Worm (Caenorhabditis elegans) whole organism, young adult: ENCODE results near the gene C28F5.1.

Source experiments
- C06A6.2 ChIP-seq: fragments of 200-800 bp; sonication (Bioruptor generic); conservative IDR thresholded peaks from 2 replicates; pipeline ENCODE4 v1.3.6; 2022; ENCODE audit warnings: missing genetic modification characterization, missing compliant biosample characterization
- F22D6.2 ChIP-seq: sonication (generic microtip); optimal IDR thresholded peaks from 2 replicates; lab custom pipeline; 2016; ENCODE audit warnings: mild to moderate bottlenecking, missing genetic modification characterization, missing compliant biosample characterization
- F23B12.7 ChIP-seq: sonication (generic microtip); optimal IDR thresholded peaks from 2 replicates; lab custom pipeline; 2017; ENCODE audit warnings: missing genetic modification characterization, mild to moderate bottlenecking, missing compliant biosample characterization, antibody characterized with exemption, moderate library complexity; ENCODE audit not compliant: insufficient read depth
- F33H1.4 ChIP-seq: fragments of 200-800 bp; sonication (Bioruptor generic); IDR thresholded peaks from 2 replicates; pipeline ENCODE4 v1.3.6; 2022; ENCODE audit warnings: missing genetic modification reagents, missing genetic modification characterization, missing compliant biosample characterization
- F37B4.10 ChIP-seq: fragments of 200-800 bp; sonication (Bioruptor generic); IDR thresholded peaks from 2 replicates; pipeline ENCODE4 v1.3.6; 2022; ENCODE audit warnings: missing genetic modification characterization, missing compliant biosample characterization
- F39B2.1 ChIP-seq: fragments of 200-800 bp; sonication (Bioruptor generic); IDR thresholded peaks from 2 replicates; pipeline ENCODE4 v1.3.6; 2022; ENCODE audit warnings: missing genetic modification reagents, missing genetic modification characterization, missing compliant biosample characterization
- F57A8.1 ChIP-seq: fragments of 200-800 bp; sonication (Bioruptor generic); optimal IDR thresholded peaks from 2 replicates; lab custom pipeline; 2018; ENCODE audit warnings: mild to moderate bottlenecking, missing genetic modification characterization, moderate library complexity, missing compliant biosample characterization
- F57C9.4 ChIP-seq: sonication (generic microtip); optimal IDR thresholded peaks from 2 replicates; lab custom pipeline; 2017; ENCODE audit warnings: mild to moderate bottlenecking, missing genetic modification characterization, missing compliant biosample characterization
- K11D2.4 ChIP-seq: fragments of 200-800 bp; sonication (Bioruptor generic); IDR thresholded peaks from 2 replicates; pipeline ENCODE4 v1.3.6; 2022; ENCODE audit warnings: missing genetic modification reagents, missing genetic modification characterization, missing compliant biosample characterization
- Y53F4B.3 ChIP-seq: fragments of 200-800 bp; sonication (Bioruptor generic); IDR thresholded peaks from 2 replicates; pipeline ENCODE4 v1.3.6; 2022; ENCODE audit warnings: missing genetic modification reagents, missing genetic modification characterization, missing compliant biosample characterization
- Y53G8AR.9 ChIP-seq: fragments of 200-800 bp; sonication (Bioruptor generic); conservative IDR thresholded peaks from 2 replicates; pipeline ENCODE4 v1.3.6; 2022; ENCODE audit warnings: missing genetic modification reagents, missing genetic modification characterization, missing compliant biosample characterization
- Y56A3A.18 ChIP-seq: fragments of 200-800 bp; sonication (Bioruptor generic); IDR thresholded peaks from 2 replicates; pipeline ENCODE4 v1.3.6; 2022; ENCODE audit warnings: missing genetic modification reagents, missing genetic modification characterization, missing compliant biosample characterization
- Y67H2A.10 ChIP-seq: fragments of 200-800 bp; sonication (Bioruptor generic); conservative IDR thresholded peaks from 2 replicates; pipeline ENCODE4 v1.3.6; 2022; ENCODE audit warnings: missing genetic modification reagents, missing genetic modification characterization, missing compliant biosample characterization
- atf-7 ChIP-seq: sonication (generic microtip); optimal IDR thresholded peaks from 2 replicates; lab custom pipeline; 2017; ENCODE audit warnings: mild to moderate bottlenecking, missing genetic modification characterization, missing compliant biosample characterization
- attf-3 ChIP-seq: fragments of 200-800 bp; sonication (Bioruptor generic); conservative IDR thresholded peaks from 2 replicates; pipeline ENCODE4 v1.3.6; 2022; ENCODE audit warnings: missing genetic modification reagents, missing genetic modification characterization, missing compliant biosample characterization
- cebp-1 ChIP-seq, 2 experiments: fragments of 200-800 bp in 1 of 2; sonication (Bioruptor generic) in 1 of 2; sonication (generic microtip) in 1 of 2; IDR thresholded peaks in 1 of 2; optimal IDR thresholded peaks in 1 of 2; 2 replicates each; pipeline versions ENCODE4 v1.3.6 to Lab custom; 2017 to 2022; ENCODE audit warnings: missing compliant biosample characterization in 2 of 2, missing genetic modification characterization in 2 of 2, mild to moderate bottlenecking in 1 of 2, missing genetic modification reagents in 1 of 2, moderate library complexity in 1 of 2
- cebp-2 ChIP-seq: fragments of 200-800 bp; sonication (Bioruptor generic); IDR thresholded peaks from 2 replicates; pipeline ENCODE4 v1.3.6; 2022; ENCODE audit warnings: missing genetic modification characterization, missing compliant biosample characterization
- dox-1 ChIP-seq: fragments of 200-800 bp; sonication (Bioruptor generic); IDR thresholded peaks from 2 replicates; pipeline ENCODE4 v1.3.6; 2022; ENCODE audit warnings: missing genetic modification reagents, missing genetic modification characterization, missing compliant biosample characterization
- egl-18 ChIP-seq: fragments of 200-800 bp; sonication (Bioruptor generic); IDR thresholded peaks from 2 replicates; pipeline ENCODE4 v1.3.6; 2022; ENCODE audit warnings: missing genetic modification reagents, missing genetic modification characterization, missing compliant biosample characterization
- egl-44 ChIP-seq: fragments of 200-800 bp; sonication (Bioruptor generic); IDR thresholded peaks from 2 replicates; pipeline ENCODE4 v1.3.6; 2022; ENCODE audit warnings: missing genetic modification reagents, missing genetic modification characterization, missing compliant biosample characterization
- ets-4 ChIP-seq: fragments of 200-800 bp; sonication (Bioruptor generic); optimal IDR thresholded peaks from 2 replicates; lab custom pipeline; 2018; ENCODE audit warnings: mild to moderate bottlenecking, missing genetic modification characterization, missing compliant biosample characterization
- hsf-1 ChIP-seq: fragments of 200-800 bp; sonication (Bioruptor generic); IDR thresholded peaks from 2 replicates; pipeline ENCODE4 v1.3.6; 2022; ENCODE audit warnings: missing genetic modification reagents, missing genetic modification characterization, missing compliant biosample characterization
- lag-1 ChIP-seq: fragments of 200-800 bp; sonication (Bioruptor generic); IDR thresholded peaks from 2 replicates; pipeline ENCODE4 v1.3.6; 2022; ENCODE audit warnings: missing genetic modification reagents, missing genetic modification characterization, missing compliant biosample characterization
- lin-26 ChIP-seq: fragments of 200-800 bp; sonication (Bioruptor generic); IDR thresholded peaks from 2 replicates; pipeline ENCODE4 v1.3.6; 2022; ENCODE audit warnings: missing genetic modification reagents, missing genetic modification characterization, missing compliant biosample characterization
- lsy-27 ChIP-seq: sonication (generic microtip); optimal IDR thresholded peaks from 2 replicates; lab custom pipeline; 2017; ENCODE audit warnings: missing genetic modification characterization, mild to moderate bottlenecking, missing compliant biosample characterization, antibody characterized with exemption, missing genotype, borderline replicate concordance; ENCODE audit not compliant: insufficient read depth
- madf-10 ChIP-seq: sonication (generic microtip); optimal IDR thresholded peaks from 2 replicates; lab custom pipeline; 2016; ENCODE audit warnings: mild to moderate bottlenecking, missing genetic modification characterization, missing compliant biosample characterization
- madf-8 ChIP-seq: fragments of 200-800 bp; sonication (Bioruptor generic); conservative IDR thresholded peaks from 2 replicates; pipeline ENCODE4 v1.3.6; 2022; ENCODE audit warnings: missing genetic modification reagents, missing genetic modification characterization, missing compliant biosample characterization
- mcd-1 ChIP-seq: fragments of 200-800 bp; sonication (Bioruptor generic); IDR thresholded peaks from 2 replicates; pipeline ENCODE4 v1.3.6; 2022; ENCODE audit warnings: missing genetic modification reagents, missing genetic modification characterization, missing compliant biosample characterization
- mel-28 ChIP-seq: sonication (generic microtip); optimal IDR thresholded peaks from 2 replicates; lab custom pipeline; 2016; ENCODE audit warnings: borderline replicate concordance, mild to moderate bottlenecking, missing genetic modification characterization, missing compliant biosample characterization
- nfya-2 ChIP-seq: fragments of 200-800 bp; sonication (Bioruptor generic); IDR thresholded peaks from 2 replicates; pipeline ENCODE4 v1.3.6; 2022; ENCODE audit warnings: missing genetic modification reagents, missing genetic modification characterization, missing compliant biosample characterization
- nhr-90 ChIP-seq: sonication (generic microtip); optimal IDR thresholded peaks from 2 replicates; lab custom pipeline; 2016; ENCODE audit warnings: missing genotype, mild to moderate bottlenecking, missing genetic modification characterization, missing compliant biosample characterization
- pbrm-1 ChIP-seq: fragments of 200-800 bp; sonication (Bioruptor generic); IDR thresholded peaks from 2 replicates; pipeline ENCODE4 v1.3.6; 2022; ENCODE audit warnings: missing genetic modification reagents, missing genetic modification characterization, missing compliant biosample characterization
- rec-8 ChIP-seq, 2 experiments: sonication (generic microtip); optimal IDR thresholded peaks; 2 replicates each; lab custom pipeline; 2016; ENCODE audit warnings: mild to moderate bottlenecking in 2 of 2, missing genetic modification characterization in 2 of 2, missing genetic modification reagents in 2 of 2, missing genotype in 2 of 2, missing biosample characterization in 1 of 2, missing compliant biosample characterization in 1 of 2, moderate library complexity in 1 of 2
- repo-1 ChIP-seq: sonication (generic microtip); optimal IDR thresholded peaks from 2 replicates; lab custom pipeline; 2017; ENCODE audit warnings: mild to moderate bottlenecking, missing genetic modification characterization, missing compliant biosample characterization
- snpc-1.3 ChIP-seq: sonication (generic microtip); optimal IDR thresholded peaks from 2 replicates; lab custom pipeline; 2017; ENCODE audit warnings: missing genetic modification characterization, mild to moderate bottlenecking, missing compliant biosample characterization, antibody characterized with exemption, moderate library complexity, missing genotype, missing genetic modification reagents; ENCODE audit not compliant: insufficient read depth
- somi-1 ChIP-seq: fragments of 200-800 bp; sonication (Bioruptor generic); optimal IDR thresholded peaks from 2 replicates; lab custom pipeline; 2018; ENCODE audit warnings: mild to moderate bottlenecking, missing genetic modification characterization, missing compliant biosample characterization
- tlf-1 ChIP-seq: fragments of 200-800 bp; sonication (Bioruptor generic); optimal IDR thresholded peaks from 2 replicates; lab custom pipeline; 2018; ENCODE audit warnings: mild to moderate bottlenecking, missing genetic modification characterization, missing compliant biosample characterization
- xnd-1 ChIP-seq: sonication (generic microtip); optimal IDR thresholded peaks from 2 replicates; lab custom pipeline; 2016; ENCODE audit warnings: missing genotype, missing genetic modification reagents, missing genetic modification characterization, missing compliant biosample characterization
- ztf-18 ChIP-seq: sonication (generic microtip); optimal IDR thresholded peaks from 2 replicates; lab custom pipeline; 2016; ENCODE audit warnings: missing genotype, mild to moderate bottlenecking, missing genetic modification characterization, missing compliant biosample characterization
- ztf-26 ChIP-seq: sonication (generic microtip); optimal IDR thresholded peaks from 2 replicates; lab custom pipeline; 2017; ENCODE audit warnings: missing genetic modification characterization, missing compliant biosample characterization

The C28F5.1 gene

DNA sequence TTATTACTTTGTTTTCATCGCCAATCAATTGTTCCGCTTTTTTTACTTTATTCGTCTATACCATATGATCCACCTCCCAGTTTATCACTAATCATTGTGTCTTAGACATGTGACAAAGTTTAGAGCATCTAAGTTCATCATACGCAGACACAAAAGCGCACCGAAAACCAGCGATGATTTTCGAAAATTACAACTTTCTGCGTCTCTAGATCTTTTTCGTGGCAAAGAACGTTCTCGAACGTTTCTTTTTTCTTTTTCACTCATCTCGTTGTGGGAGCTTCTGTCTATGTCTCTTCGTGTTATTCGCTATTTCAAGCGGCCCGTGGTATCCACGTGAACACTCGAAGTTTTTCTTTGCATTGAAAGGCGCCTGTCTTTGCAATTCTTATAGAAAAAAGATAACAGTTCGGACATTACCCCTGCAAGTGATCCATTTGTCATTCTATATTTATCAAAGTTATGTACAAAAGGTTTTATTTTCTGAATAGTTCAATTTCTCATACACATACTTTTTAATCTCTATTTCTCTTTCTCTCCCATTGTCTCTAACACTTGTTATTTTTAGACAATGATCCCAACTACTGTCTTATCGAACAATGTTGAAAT is 24.1 kb downstream of the C28F5.1 start, which contains the start of gene ZK1290.5 (continued):
- TF ChIP-seq egl-18 (GFP tag; lab: Robert Waterston, UW) (no peak), snpc-1.3 (no peak), F22D6.2 (tag; lab: Kevin White, UChicago) (peak; percentile 82), egl-44 (GFP tag; lab: Robert Waterston, UW) (peak; percentile 45; the same call in 1 of the 2 replicates)

- TF ChIP-seq atf-7 (tag; lab: Kevin White, UChicago) (peak; percentile 4), ztf-18 (no peak), madf-8 (no peak), F39B2.1 (no peak), F33H1.4 (GFP tag; lab: Robert Waterston, UW) (no peak), ztf-26 (no peak), rec-8 (tag; optimal IDR thresholded peaks at IDR 0.05; lab: Kevin White, UChicago) (no peak), dox-1 (GFP tag; lab: Robert Waterston, UW) (0 out of 2 replicates have a peak, but pooled peaks have one; percentile 13), lag-1 (GFP tag; lab: Robert Waterston, UW) (no peak), mcd-1 (GFP tag; lab: Robert Waterston, UW) (peak; percentile 44), F23B12.7 (tag; lab: Kevin White, UChicago) (no peak), Y56A3A.18 (GFP tag; lab: Robert Waterston, UW) (0 out of 2 replicates have a peak, but pooled peaks have one; percentile 64), F57A8.1 (no peak), Y53G8AR.9 (GFP tag; lab: Robert Waterston, UW) (peak; percentile 56), xnd-1 (tag; lab: Kevin White, UChicago) (no peak), C06A6.2 (GFP tag; lab: Robert Waterston, UW) (peak; percentile 59; the same call in 1 of the 2 replicates), ets-4 (GFP tag; lab: Kevin White, UChicago) (no peak), lin-26 (GFP tag; lab: Robert Waterston, UW) (no peak), pbrm-1 (GFP tag; lab: Robert Waterston, UW) (peak; percentile 43; the same call in 1 of the 2 replicates), nhr-90 (tag; lab: Kevin White, UChicago) (no peak), hsf-1 (GFP tag; lab: Robert Waterston, UW) (no peak)
These were observed 25.8 kb downstream of the C28F5.1 start, which contains the start of gene wrt-1 for ce11 chrII:7530944-7531343. wrt-1 (plus strand) TSS chrII:7530996.

ce11 chrII:7531478-7531877 is 26.4 kb downstream of the C28F5.1 start:
- no peak for TF ChIP-seq rec-8 (tag; optimal IDR thresholded peaks at IDR 0.05; lab: Kevin White, UChicago)
- TF ChIP-seq mel-28 (tag; lab: Kevin White, UChicago), result no peak
- TF ChIP-seq lsy-27 (tag; lab: Kevin White, UChicago), result no peak
- no peak for TF ChIP-seq repo-1
- TF ChIP-seq F57A8.1, result no peak
- no peak for TF ChIP-seq cebp-1 (GFP tag; IDR thresholded peaks at IDR 0.05; lab: Robert Waterston, UW)
- no peak for TF ChIP-seq cebp-1 (tag; optimal IDR thresholded peaks at IDR 0.05; lab: Kevin White, UChicago)
- TF ChIP-seq Y67H2A.10 (GFP tag; lab: Robert Waterston, UW), result no peak
- TF ChIP-seq cebp-2, result no peak
- no peak for TF ChIP-seq nfya-2 (GFP tag; lab: Robert Waterston, UW)
- no peak for TF ChIP-seq Y53F4B.3 (GFP tag; lab: Robert Waterston, UW)
- TF ChIP-seq K11D2.4, result no peak
- no peak for TF ChIP-seq F57C9.4 (tag; lab: Kevin White, UChicago)
- TF ChIP-seq F22D6.2 (tag; lab: Kevin White, UChicago), result no peak
- no peak for TF ChIP-seq attf-3 (GFP tag; lab: Robert Waterston, UW)
- no peak for TF ChIP-seq somi-1 (GFP tag; lab: Kevin White, UChicago)
- TF ChIP-seq tlf-1 (GFP tag; lab: Kevin White, UChicago), result no peak
- TF ChIP-seq pbrm-1 (GFP tag; lab: Robert Waterston, UW), result no peak
- no peak for TF ChIP-seq madf-10
- no peak for TF ChIP-seq F37B4.10 (GFP tag; lab: Robert Waterston, UW)
